Fruit fly (Drosophila melanogaster): ENCODE measurements around the gene Rint1.

Rint1 gene

DNA sequence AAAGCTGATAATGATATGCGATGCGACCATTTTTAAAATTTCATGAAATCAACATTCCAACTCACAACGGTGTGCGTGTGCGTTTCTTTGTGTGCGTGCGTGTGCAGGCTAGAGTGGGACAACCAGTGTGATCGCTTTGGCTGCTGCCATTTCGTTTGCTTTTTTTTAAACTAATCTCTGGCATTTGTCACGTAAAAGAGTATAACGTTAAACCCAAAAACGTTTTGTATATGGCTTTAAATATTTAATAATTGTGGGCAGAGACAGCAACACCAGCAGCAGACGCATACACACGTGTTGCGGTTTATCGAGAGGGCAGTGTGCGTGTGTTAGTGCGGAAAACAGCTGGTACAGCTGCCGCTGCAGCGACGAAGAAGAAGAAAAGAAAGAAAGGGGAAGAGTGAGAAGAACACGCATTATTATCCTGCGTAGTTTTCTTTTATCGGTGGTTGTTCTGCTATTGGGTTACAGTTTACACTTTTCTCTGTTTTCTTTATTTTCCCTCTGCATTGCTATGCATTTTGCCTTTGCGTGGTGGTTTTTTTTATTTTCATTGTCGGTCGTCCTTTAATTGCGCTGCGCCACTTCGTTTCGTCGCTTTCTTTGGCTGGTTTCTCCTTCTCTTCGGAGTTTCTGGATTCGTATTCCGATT, 46.9 kb downstream of the Rint1 start (continued):
- no peak for TF ChIP-seq Hmr (GFP tag; optimal IDR thresholded peaks at IDR 0.05)
- no peak for TF ChIP-seq Antp (GFP tag; optimal IDR thresholded peaks at IDR 0.05)
- no peak for TF ChIP-seq grau (tag; optimal IDR thresholded peaks at IDR 0.05)
- TF ChIP-seq Sin3A (optimal IDR thresholded peaks at IDR 0.05): peak; percentile 9
- no peak for TF ChIP-seq dimm (GFP tag; IDR thresholded peaks at IDR 0.05)
- no peak for TF ChIP-seq Ets65A (GFP tag)
- TF ChIP-seq lola (GFP tag; optimal IDR thresholded peaks at IDR 0.05): peak in 1 of 3 experiments; percentile 18
- TF ChIP-seq CG15696 (tag; optimal IDR thresholded peaks at IDR 0.05): peak; percentile 24
- no peak for TF ChIP-seq pan (optimal IDR thresholded peaks at IDR 0.05)
- TF ChIP-seq pan (GFP tag; optimal IDR thresholded peaks at IDR 0.05 in 1 of 2, IDR thresholded peaks at IDR 0.05 in 1 of 2): no peak
- TF ChIP-seq ap (GFP tag; IDR thresholded peaks at IDR 0.05): no peak
- no peak for TF ChIP-seq CHES-1-like (GFP tag; optimal IDR thresholded peaks at IDR 0.05)
- TF ChIP-seq sima (GFP tag; optimal IDR thresholded peaks at IDR 0.05): no peak
- no peak for TF ChIP-seq Asciz (GFP tag; optimal IDR thresholded peaks at IDR 0.05)
- TF ChIP-seq CG3281 (GFP tag; optimal IDR thresholded peaks at IDR 0.05): no peak
- peak; percentile 58 for TF ChIP-seq phol (tag; optimal IDR thresholded peaks at IDR 0.05)
- no peak for TF ChIP-seq Jarid2 (GFP tag; optimal IDR thresholded peaks at IDR 0.05)
- no peak for TF ChIP-seq bigmax (GFP tag; optimal IDR thresholded peaks at IDR 0.05)
- TF ChIP-seq mam (GFP tag; optimal IDR thresholded peaks at IDR 0.05): no peak
- no peak for TF ChIP-seq CG2889 (GFP tag; IDR thresholded peaks at IDR 0.05)
- no peak for TF ChIP-seq CG18764 (GFP tag; optimal IDR thresholded peaks at IDR 0.05)
- TF ChIP-seq CG1603 (tag; optimal IDR thresholded peaks at IDR 0.05): peak; percentile 26
- no peak for TF ChIP-seq CG9727 (GFP tag; optimal IDR thresholded peaks at IDR 0.05)
- peak; percentile 87 for TF ChIP-seq CG2199 (GFP tag; IDR thresholded peaks at IDR 0.05)
- TF ChIP-seq en (GFP tag; optimal IDR thresholded peaks at IDR 0.05): no peak
- no peak for TF ChIP-seq CG2678 (tag; optimal IDR thresholded peaks at IDR 0.05)
- TF ChIP-seq org-1 (GFP tag; optimal IDR thresholded peaks at IDR 0.05): no peak
- peak; percentile 12 for TF ChIP-seq CG2712 (tag; optimal IDR thresholded peaks at IDR 0.05)

DNA sequence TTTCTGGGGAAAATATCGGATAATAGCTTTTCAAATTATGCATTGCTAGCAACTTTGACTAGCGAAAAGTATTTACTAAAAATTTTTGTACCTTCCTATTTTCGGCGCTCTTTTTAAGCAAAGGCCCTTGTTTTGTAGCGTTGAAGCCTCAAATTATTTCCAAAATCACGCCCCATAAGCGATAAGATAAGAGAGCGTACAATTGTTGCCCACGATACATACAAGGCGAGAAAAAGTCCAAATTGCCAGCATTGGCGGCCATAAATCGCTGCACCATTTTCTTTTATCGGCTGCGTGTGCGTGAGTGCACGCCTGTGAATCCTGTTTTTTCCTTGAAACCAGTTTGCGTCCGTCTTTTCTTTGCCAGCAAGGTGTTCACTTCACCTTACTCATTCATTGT, 47.9 kb downstream of the Rint1 start:
- TF ChIP-seq tgo (GFP tag; IDR thresholded peaks at IDR 0.05) (no peak), row (GFP tag; IDR thresholded peaks at IDR 0.05) (peak; percentile 42; the same call in 2 of the 3 replicates), CG10321 (GFP tag; IDR thresholded peaks at IDR 0.05) (0 out of 2 replicates have a peak, but pooled peaks have one; percentile 10), CG7786 (GFP tag; optimal IDR thresholded peaks at IDR 0.05) (no peak), knrl (GFP tag; IDR thresholded peaks at IDR 0.05; ENCODE audit: partially characterized antibody) (no peak), sd (tag; optimal IDR thresholded peaks at IDR 0.05) (no peak), Sry-β (GFP tag; optimal IDR thresholded peaks at IDR 0.05) (peak; percentile 86), trh (GFP tag; optimal IDR thresholded peaks at IDR 0.05) (no peak), Side (GFP tag; optimal IDR thresholded peaks at IDR 0.05) (no peak), chm (GFP tag; IDR thresholded peaks at IDR 0.05) (0 out of 2 replicates have a peak, but pooled peaks have one; percentile 26), pum (GFP tag; optimal IDR thresholded peaks at IDR 0.05) (no peak), CG18619 (GFP tag; optimal IDR thresholded peaks at IDR 0.05) (no peak), CG2199 (GFP tag; IDR thresholded peaks at IDR 0.05) (0 out of 3 replicates have a peak, but pooled peaks have one; percentile 22), CG17612 (GFP tag; IDR thresholded peaks at IDR 0.05) (no peak), ac (GFP tag; optimal IDR thresholded peaks at IDR 0.05) (peak; percentile 28), insv (GFP tag; optimal IDR thresholded peaks at IDR 0.05) (peak in 1 of 2 experiments; percentile 7), cad (GFP tag; optimal IDR thresholded peaks at IDR 0.05) (peak; percentile 80), hb (GFP tag; IDR thresholded peaks at IDR 0.05; ENCODE audit: partially characterized antibody) (peak; percentile 29; the same call in 1 of the 3 replicates), BEAF-32 (GFP tag; optimal IDR thresholded peaks at IDR 0.05) (peak; percentile 30), phol (tag; optimal IDR thresholded peaks at IDR 0.05) (peak; percentile 37), chinmo (GFP tag; IDR thresholded peaks at IDR 0.05; ENCODE audit: partially characterized antibody) (no peak), corto (GFP tag; optimal IDR thresholded peaks at IDR 0.05) (no peak)

Data from whole organism, embryonic.